Worm (Caenorhabditis elegans) whole organism, L4 larva: ENCODE data around the gene F53C11.9.
A peak's percentile ranks its signal among the peaks of the same experiment; 100 is the strongest.

Experiments used
- F49E8.2 ChIP-seq: sonication (generic microtip); optimal IDR thresholded peaks from 2 replicates; lab custom pipeline; 2016; ENCODE audit warnings: missing compliant biosample characterization, mild to moderate bottlenecking, missing genetic modification characterization, borderline replicate concordance
- Y105C5A.15 ChIP-seq: fragments of 200-800 bp; sonication (Bioruptor generic); IDR thresholded peaks from 2 replicates; pipeline ENCODE4 v1.3.6; 2022; ENCODE audit warnings: missing genetic modification characterization, missing compliant biosample characterization
- Y75B8A.6 ChIP-seq: fragments of 200-800 bp; sonication (Bioruptor generic); IDR thresholded peaks from 2 replicates; pipeline ENCODE4 v1.3.6; 2022; ENCODE audit warnings: missing genetic modification reagents, missing genetic modification characterization, missing compliant biosample characterization
- ZK546.5 ChIP-seq, 2 experiments: sonication (generic microtip); optimal IDR thresholded peaks; 2 replicates each; lab custom pipeline; 2017; ENCODE audit warnings: missing biosample characterization in 2 of 2, missing genetic modification characterization in 2 of 2
- ama-1 ChIP-seq: fragments of 150-350 bp; optimal IDR thresholded peaks from 2 replicates; lab custom pipeline; 2014; ENCODE audit warnings: inconsistent platforms, mixed read lengths
- arid-1 ChIP-seq: fragments of 200-800 bp; sonication (Bioruptor generic); conservative IDR thresholded peaks from 2 replicates; pipeline ENCODE4 v1.3.6; 2022; ENCODE audit warnings: missing genetic modification reagents, missing genetic modification characterization, missing compliant biosample characterization
- ceh-20 ChIP-seq: fragments of 200-800 bp; sonication (Bioruptor generic); IDR thresholded peaks from 2 replicates; pipeline ENCODE4 v1.3.6; 2022; ENCODE audit warnings: missing genetic modification reagents, missing genetic modification characterization, missing compliant biosample characterization
- ceh-32 ChIP-seq: sonication (generic microtip); optimal IDR thresholded peaks from 2 replicates; lab custom pipeline; 2016; ENCODE audit warnings: mild to moderate bottlenecking, missing genetic modification characterization, missing compliant biosample characterization; ENCODE audit not compliant: poor library complexity
- ceh-44 ChIP-seq: fragments of 200-800 bp; sonication (Bioruptor generic); IDR thresholded peaks from 2 replicates; pipeline ENCODE4 v1.3.6; 2022; ENCODE audit warnings: missing genetic modification reagents, missing genetic modification characterization, missing compliant biosample characterization
- cey-2 ChIP-seq: sonication (generic microtip); optimal IDR thresholded peaks from 3 replicates; lab custom pipeline; 2017; ENCODE audit warnings: missing genetic modification characterization, mild to moderate bottlenecking, missing compliant biosample characterization, antibody characterized with exemption, borderline replicate concordance; ENCODE audit not compliant: insufficient read depth
- ctbp-1 ChIP-seq: fragments of 200-800 bp; sonication (Bioruptor generic); IDR thresholded peaks from 2 replicates; pipeline ENCODE4 v1.3.6; 2022; ENCODE audit warnings: missing genetic modification reagents, missing genetic modification characterization, missing compliant biosample characterization
- daf-16 ChIP-seq, 3 experiments: sonication (generic microtip); optimal IDR thresholded peaks; 2 replicates each; lab custom pipeline; 2016 to 2017; ENCODE audit warnings: missing genetic modification characterization in 3 of 3, missing genetic modification reagents in 3 of 3, mild to moderate bottlenecking in 2 of 3, missing compliant biosample characterization in 2 of 3, missing biosample characterization in 1 of 3, moderate library complexity in 1 of 3
- dmd-8 ChIP-seq: fragments of 200-800 bp; sonication (Bioruptor generic); IDR thresholded peaks from 2 replicates; pipeline ENCODE4 v1.3.6; 2022; ENCODE audit warnings: missing genetic modification characterization, missing compliant biosample characterization
- dpl-1 ChIP-seq: fragments of 150-350 bp; optimal IDR thresholded peaks from 2 replicates; lab custom pipeline; 2014; ENCODE audit warnings: missing biosample characterization, missing genetic modification reagents, missing genetic modification characterization
- duxl-1 ChIP-seq: sonication (generic microtip); optimal IDR thresholded peaks from 2 replicates; lab custom pipeline; 2016; ENCODE audit warnings: mild to moderate bottlenecking, missing genetic modification characterization, moderate library complexity, missing compliant biosample characterization; ENCODE audit not compliant: poor library complexity
- egl-43 ChIP-seq: fragments of 200-800 bp; sonication (Bioruptor generic); IDR thresholded peaks from 2 replicates; pipeline ENCODE4 v1.3.6; 2022; ENCODE audit warnings: missing genetic modification reagents, missing genetic modification characterization, missing compliant biosample characterization
- fkh-10 ChIP-seq: fragments of 150-350 bp; optimal IDR thresholded peaks from 2 replicates; lab custom pipeline; 2014; ENCODE audit warnings: missing biosample characterization, missing genetic modification reagents, missing genetic modification characterization
- fos-1 ChIP-seq: fragments of 150-350 bp; optimal IDR thresholded peaks from 2 replicates; lab custom pipeline; 2014; ENCODE audit warnings: missing biosample characterization, missing genetic modification characterization
- hlh-11 ChIP-seq: fragments of 200-800 bp; sonication (Bioruptor generic); optimal IDR thresholded peaks from 2 replicates; lab custom pipeline; 2018; ENCODE audit warnings: mild to moderate bottlenecking, missing genetic modification characterization, missing compliant biosample characterization
- hlh-30 ChIP-seq: sonication (generic microtip); optimal IDR thresholded peaks from 2 replicates; lab custom pipeline; 2017; ENCODE audit warnings: antibody characterized with exemption, mild to moderate bottlenecking, missing genetic modification characterization, missing compliant biosample characterization; ENCODE audit not compliant: insufficient read depth
- hmg-1.1 ChIP-seq: fragments of 200-800 bp; sonication (Bioruptor generic); IDR thresholded peaks from 2 replicates; pipeline ENCODE4 v1.3.6; 2022; ENCODE audit warnings: missing genetic modification reagents, missing genetic modification characterization, missing compliant biosample characterization
- jun-1 ChIP-seq: fragments of 150-350 bp; optimal IDR thresholded peaks from 2 replicates; lab custom pipeline; 2014; ENCODE audit warnings: missing biosample characterization, missing genetic modification reagents, missing genetic modification characterization
- lin-13 ChIP-seq: fragments of 150-350 bp; optimal IDR thresholded peaks from 2 replicates; lab custom pipeline; 2014; ENCODE audit warnings: missing biosample characterization, missing genetic modification reagents, missing genetic modification characterization
- lin-38 ChIP-seq: fragments of 200-800 bp; sonication (Bioruptor generic); IDR thresholded peaks from 2 replicates; pipeline ENCODE4 v1.3.6; 2022; ENCODE audit warnings: missing genetic modification reagents, missing genetic modification characterization, missing compliant biosample characterization
- lsy-2 ChIP-seq, 2 experiments: fragments of 150-350 bp in 1 of 2; sonication (generic microtip) in 1 of 2; optimal IDR thresholded peaks; 2 replicates each; lab custom pipeline; 2014 to 2017; ENCODE audit warnings: missing biosample characterization in 2 of 2, missing genetic modification characterization in 2 of 2
- madf-5 ChIP-seq, 2 experiments: fragments of 200-800 bp; sonication (Bioruptor generic); IDR thresholded peaks; 2 replicates each; pipeline ENCODE4 v1.3.6; 2022; ENCODE audit warnings: missing compliant biosample characterization in 2 of 2, missing genetic modification characterization in 2 of 2
- madf-9 ChIP-seq: fragments of 200-800 bp; sonication (Bioruptor generic); conservative IDR thresholded peaks from 2 replicates; pipeline ENCODE4 v1.3.6; 2022; ENCODE audit warnings: missing genetic modification reagents, missing genetic modification characterization, missing compliant biosample characterization
- mdl-1 ChIP-seq, 2 experiments: fragments of 150-350 bp in 1 of 2; sonication (generic microtip) in 1 of 2; optimal IDR thresholded peaks; 2 replicates each; lab custom pipeline; 2014 to 2017; ENCODE audit warnings: missing biosample characterization in 2 of 2, missing genetic modification characterization in 2 of 2
- mdt-29 ChIP-seq: fragments of 200-800 bp; sonication (Bioruptor generic); IDR thresholded peaks from 2 replicates; pipeline ENCODE4 v1.3.6; 2022; ENCODE audit warnings: missing genetic modification reagents, missing genetic modification characterization, missing compliant biosample characterization
- mep-1 ChIP-seq: fragments of 150-350 bp; sonication (generic microtip); optimal IDR thresholded peaks from 3 replicates; lab custom pipeline; 2014; ENCODE audit warnings: missing biosample characterization, missing genetic modification characterization
- mxl-2 ChIP-seq: fragments of 200-800 bp; sonication (Bioruptor generic); conservative IDR thresholded peaks from 2 replicates; pipeline ENCODE4 v1.3.6; 2022; ENCODE audit warnings: missing genetic modification reagents, missing genetic modification characterization, missing compliant biosample characterization
- mxl-3 ChIP-seq: fragments of 200-800 bp; sonication (Bioruptor generic); optimal IDR thresholded peaks from 2 replicates; lab custom pipeline; 2018; ENCODE audit warnings: mild to moderate bottlenecking, missing genetic modification characterization, missing compliant biosample characterization
- nhr-10 ChIP-seq: fragments of 150-350 bp; optimal IDR thresholded peaks from 2 replicates; lab custom pipeline; 2014; ENCODE audit warnings: missing biosample characterization, missing genetic modification characterization
- nhr-11 ChIP-seq: fragments of 150-350 bp; optimal IDR thresholded peaks from 2 replicates; lab custom pipeline; 2014; ENCODE audit warnings: missing biosample characterization, missing genetic modification characterization
- nhr-237 ChIP-seq: sonication (generic microtip); optimal IDR thresholded peaks from 2 replicates; lab custom pipeline; 2017; ENCODE audit warnings: missing biosample characterization, missing genetic modification characterization
- nhr-28 ChIP-seq: fragments of 150-350 bp; optimal IDR thresholded peaks from 2 replicates; lab custom pipeline; 2014; ENCODE audit warnings: missing biosample characterization, missing genetic modification characterization
- nhr-42 ChIP-seq: fragments of 200-800 bp; sonication (Bioruptor generic); IDR thresholded peaks from 2 replicates; pipeline ENCODE4 v1.3.6; 2022; ENCODE audit warnings: missing genetic modification characterization, missing compliant biosample characterization
- nhr-77 ChIP-seq: fragments of 150-350 bp; optimal IDR thresholded peaks from 2 replicates; lab custom pipeline; 2014; ENCODE audit warnings: missing biosample characterization, missing genetic modification characterization
- pha-4 ChIP-seq, 2 experiments: fragments of 150-350 bp in 1 of 2; fragments of 200-800 bp in 1 of 2; sonication (Bioruptor generic) in 1 of 2; IDR thresholded peaks in 1 of 2; optimal IDR thresholded peaks in 1 of 2; 2 replicates each; pipeline versions ENCODE4 v1.3.6 to Lab custom; 2014 to 2022; ENCODE audit warnings: missing genetic modification characterization in 2 of 2, missing genetic modification reagents in 2 of 2, missing biosample characterization in 1 of 2, missing compliant biosample characterization in 1 of 2
- php-3 ChIP-seq: fragments of 200-800 bp; sonication (Bioruptor generic); IDR thresholded peaks from 2 replicates; pipeline ENCODE4 v1.3.6; 2022; ENCODE audit warnings: missing genetic modification reagents, missing genetic modification characterization, missing compliant biosample characterization
- set-16 ChIP-seq: fragments of 200-800 bp; sonication (Bioruptor generic); IDR thresholded peaks from 2 replicates; pipeline ENCODE4 v1.3.6; 2022; ENCODE audit warnings: missing genetic modification reagents, missing genetic modification characterization, missing compliant biosample characterization
- skn-1 ChIP-seq: fragments of 150-350 bp; optimal IDR thresholded peaks from 2 replicates; lab custom pipeline; 2014; ENCODE audit warnings: missing biosample characterization, missing genetic modification characterization
- snpc-1.2 ChIP-seq: fragments of 200-800 bp; sonication (Bioruptor generic); IDR thresholded peaks from 2 replicates; pipeline ENCODE4 v1.3.6; 2022; ENCODE audit warnings: missing genetic modification reagents, missing genetic modification characterization, missing compliant biosample characterization

F53C11.9 gene

DNA sequence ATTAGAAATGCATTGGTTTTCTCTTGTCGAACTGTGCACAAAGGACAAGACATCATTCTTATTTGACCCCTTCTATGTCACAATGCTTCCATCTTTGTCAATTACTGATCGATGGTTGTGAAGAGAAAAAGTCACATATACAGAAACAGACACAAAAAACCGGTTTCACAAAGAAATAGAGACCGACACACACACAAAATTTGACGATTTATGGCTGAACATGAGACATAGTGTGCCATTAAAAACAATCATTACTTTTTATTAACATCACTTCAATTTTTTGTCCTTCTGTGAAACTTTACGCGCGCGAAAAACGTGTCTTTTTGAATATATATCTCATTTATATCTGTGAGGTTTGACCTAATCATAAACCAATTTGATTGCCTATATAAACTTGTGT lies 12.7 kb downstream of the F53C11.9 start:
- TF ChIP-seq egl-43 (GFP tag; lab: Robert Waterston, UW) (no peak), nhr-28 (peak; percentile 65), mdl-1 (tag; optimal IDR thresholded peaks at IDR 0.05; lab: Kevin White, UChicago) (peak in 1 of 2 experiments; percentile 26), hlh-11 (tag; lab: Kevin White, UChicago) (peak; percentile 22), F49E8.2 (tag; lab: Kevin White, UChicago) (no peak), fkh-10 (GFP tag; lab: Kevin White, UChicago) (no peak), ctbp-1 (GFP tag; lab: Robert Waterston, UW) (no peak), hlh-30 (tag; lab: Kevin White, UChicago) (peak; percentile 72), mep-1 (tag; lab: Kevin White, UChicago) (peak; percentile 41), lsy-2 (tag; optimal IDR thresholded peaks at IDR 0.05; lab: Kevin White, UChicago) (peak in 1 of 2 experiments; percentile 19)
- TF ChIP-seq, all 104 proteins: peak for 6

DNA sequence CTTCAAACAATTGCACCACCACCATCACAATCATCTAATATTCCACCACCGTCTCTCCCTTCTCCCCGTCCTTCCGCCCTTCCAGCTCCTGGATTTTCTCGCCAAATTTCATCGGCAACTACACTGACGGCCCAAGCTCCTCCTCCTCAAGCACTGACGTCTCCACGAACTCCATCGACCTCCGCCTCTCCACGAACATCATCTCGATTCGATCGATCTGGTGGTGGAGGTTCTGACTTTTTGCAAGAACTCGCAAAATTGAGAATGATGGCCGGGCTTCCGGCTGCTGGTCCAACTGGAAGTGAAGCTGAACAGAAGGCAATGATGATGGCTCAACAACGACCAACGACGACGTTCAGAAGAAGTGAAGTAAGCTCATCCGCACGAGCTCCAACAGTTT lies 16.2 kb downstream of the F53C11.9 start:
- TF ChIP-seq dmd-8 (GFP tag; lab: Robert Waterston, UW) (0 out of 2 replicates have a peak, but pooled peaks have one; percentile 26), Y105C5A.15 (GFP tag; lab: Robert Waterston, UW) (no peak), arid-1 (GFP tag; lab: Robert Waterston, UW) (no peak), Y75B8A.6 (GFP tag; lab: Robert Waterston, UW) (no peak), mdl-1 (tag; optimal IDR thresholded peaks at IDR 0.05; lab: Kevin White, UChicago) (no peak), set-16 (GFP tag; lab: Robert Waterston, UW) (peak; percentile 74), egl-43 (GFP tag; lab: Robert Waterston, UW) (0 out of 2 replicates have a peak, but pooled peaks have one; percentile 17), ceh-44 (GFP tag; lab: Robert Waterston, UW) (no peak)

DNA sequence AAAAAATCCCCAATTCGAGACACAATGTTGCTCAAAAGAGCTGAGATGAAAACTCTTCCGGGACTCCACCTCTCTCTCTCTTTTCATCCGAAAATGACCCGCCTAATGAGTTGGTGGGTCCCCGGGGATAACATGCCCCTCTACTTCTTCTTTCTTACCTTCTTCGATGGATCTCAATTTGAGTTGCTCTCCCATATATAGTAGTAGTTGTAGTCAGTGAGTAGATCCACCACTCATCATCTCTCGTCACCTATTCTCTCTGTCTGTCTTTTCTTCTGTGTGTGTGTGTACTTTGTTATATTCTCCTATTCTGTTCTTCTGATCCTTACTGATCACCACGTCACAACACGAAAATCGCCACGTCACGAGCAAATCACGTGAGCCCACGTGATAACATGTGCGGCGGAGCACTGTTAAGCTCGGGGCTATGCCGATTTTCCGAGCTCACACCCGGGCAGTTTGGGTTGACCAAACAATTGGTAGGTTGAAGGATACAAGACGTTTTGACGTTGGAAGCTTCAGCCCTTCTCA lies 18.5 kb downstream of the F53C11.9 start, which contains the start of gene twk-32:
twk-32 (plus strand) TSS at position 396 of the 531 bp plus-strand sequence.
- no peak for TF ChIP-seq snpc-1.2 (GFP tag; lab: Robert Waterston, UW)
- no peak for TF ChIP-seq ceh-32
- TF ChIP-seq Y75B8A.6 (GFP tag; lab: Robert Waterston, UW), result no peak
- TF ChIP-seq ama-1 (lab: Kevin White, UChicago), result peak; percentile 68
- TF ChIP-seq madf-5 (GFP tag; IDR thresholded peaks at IDR 0.05; lab: Robert Waterston, UW), result no peak
- 0 out of 2 replicates have a peak, but pooled peaks have one; percentile 40 for TF ChIP-seq Y105C5A.15 (GFP tag; lab: Robert Waterston, UW)
- no peak for TF ChIP-seq skn-1 (tag; lab: Kevin White, UChicago)
- TF ChIP-seq set-16 (GFP tag; lab: Robert Waterston, UW), result 0 out of 2 replicates have a peak, but pooled peaks have one; percentile 5
- no peak for TF ChIP-seq egl-43 (GFP tag; lab: Robert Waterston, UW)
- no peak for TF ChIP-seq fkh-10 (GFP tag; lab: Kevin White, UChicago)
- no peak for TF ChIP-seq fos-1 (tag; lab: Kevin White, UChicago)
- no peak for TF ChIP-seq nhr-237 (tag; lab: Kevin White, UChicago)
- no peak for TF ChIP-seq ZK546.5 (tag; optimal IDR thresholded peaks at IDR 0.05; lab: Kevin White, UChicago)
- 0 out of 2 replicates have a peak, but pooled peaks have one; percentile 23 for TF ChIP-seq hmg-1.1 (GFP tag; lab: Robert Waterston, UW)
- TF ChIP-seq pha-4 (GFP tag; IDR thresholded peaks at IDR 0.05; lab: Robert Waterston, UW), result no peak
- no peak for TF ChIP-seq pha-4 (tag; optimal IDR thresholded peaks at IDR 0.05; lab: Kevin White, UChicago)
- no peak for TF ChIP-seq nhr-11
- TF ChIP-seq lin-38 (GFP tag; lab: Robert Waterston, UW), result no peak; the same call in 1 of the 2 replicates
- peak; percentile 35 for TF ChIP-seq hlh-11 (tag; lab: Kevin White, UChicago)
- no peak for TF ChIP-seq mxl-3 (GFP tag; lab: Kevin White, UChicago)
- TF ChIP-seq mdt-29 (GFP tag; lab: Robert Waterston, UW), result no peak
- TF ChIP-seq lin-13 (GFP tag; lab: Kevin White, UChicago), result no peak
- no peak for TF ChIP-seq mxl-2
- TF ChIP-seq duxl-1 (tag; lab: Kevin White, UChicago), result no peak
- TF ChIP-seq nhr-42 (GFP tag; lab: Robert Waterston, UW), result no peak
- no peak for TF ChIP-seq jun-1
- no peak for TF ChIP-seq cey-2
- no peak for TF ChIP-seq php-3 (GFP tag; lab: Robert Waterston, UW)
- TF ChIP-seq madf-9 (GFP tag; lab: Robert Waterston, UW), result no peak
- no peak for TF ChIP-seq nhr-77 (tag; lab: Kevin White, UChicago)
- no peak for TF ChIP-seq ceh-20 (GFP tag; lab: Robert Waterston, UW)
- no peak for TF ChIP-seq nhr-10 (tag; lab: Kevin White, UChicago)
- peak; percentile 70 for TF ChIP-seq hlh-30 (tag; lab: Kevin White, UChicago)
- no peak for TF ChIP-seq daf-16 (GFP tag; optimal IDR thresholded peaks at IDR 0.05; lab: Kevin White, UChicago)
- TF ChIP-seq daf-16 (tag; optimal IDR thresholded peaks at IDR 0.05; lab: Kevin White, UChicago), result no peak
- TF ChIP-seq dpl-1 (GFP tag; lab: Kevin White, UChicago), result no peak
